Fruit fly (Drosophila melanogaster) whole organism, embryonic: ENCODE measurements around the gene EMC5.

ENCODE experiments used
- B-H2 ChIP-seq: fragments of 200-800 bp; sonication (Bioruptor generic); optimal IDR thresholded peaks from 2 replicates; lab custom pipeline; 2018; ENCODE audit warnings: missing biosample characterization, mild to moderate bottlenecking, missing genetic modification characterization
- BtbVII ChIP-seq: fragments of 200-800 bp; sonication (Bioruptor generic); optimal IDR thresholded peaks from 3 replicates; lab custom pipeline; 2017; ENCODE audit warnings: missing biosample characterization, mild to moderate bottlenecking, missing genetic modification characterization
- Bteb2 ChIP-seq: fragments of 200-800 bp; sonication (Bioruptor generic); optimal IDR thresholded peaks from 2 replicates; lab custom pipeline; 2016; ENCODE audit warnings: missing biosample characterization, missing genetic modification characterization
- CG10209 ChIP-seq: fragments of 200-800 bp; sonication (Bioruptor generic); optimal IDR thresholded peaks from 3 replicates; lab custom pipeline; 2017; ENCODE audit warnings: missing biosample characterization, mild to moderate bottlenecking, missing genetic modification characterization, missing genetic modification reagents
- CG10979 ChIP-seq: fragments of 200-800 bp; sonication (Bioruptor generic); optimal IDR thresholded peaks from 2 replicates; lab custom pipeline; 2018; ENCODE audit warnings: missing biosample characterization, mild to moderate bottlenecking, missing genetic modification characterization, moderate library complexity
- CG12769 ChIP-seq: fragments of 200-800 bp; sonication (Bioruptor generic); optimal IDR thresholded peaks from 2 replicates; lab custom pipeline; 2019; ENCODE audit warnings: missing biosample characterization, mild to moderate bottlenecking, missing genetic modification characterization, moderate library complexity
- CG13287 ChIP-seq: fragments of 200-800 bp; sonication (Bioruptor generic); IDR thresholded peaks from 2 replicates; pipeline ENCODE4 v1.3.6; 2022; ENCODE audit warnings: missing biosample characterization, missing genetic modification characterization; ENCODE audit not compliant: partially characterized antibody
- CG16813 ChIP-seq: fragments of 200-800 bp; sonication (Bioruptor generic); IDR thresholded peaks from 3 replicates; pipeline ENCODE4 v1.3.6; 2022; ENCODE audit warnings: missing biosample characterization, missing genetic modification characterization; ENCODE audit not compliant: partially characterized antibody
- CG2116 ChIP-seq: fragments of 200-800 bp; sonication (Bioruptor generic); optimal IDR thresholded peaks from 3 replicates; lab custom pipeline; 2018; ENCODE audit warnings: missing biosample characterization, mild to moderate bottlenecking, missing genetic modification characterization
- CG2120 ChIP-seq: fragments of 200-800 bp; sonication (Bioruptor generic); optimal IDR thresholded peaks from 3 replicates; lab custom pipeline; 2016; ENCODE audit warnings: missing biosample characterization, missing genetic modification characterization
- CG2202 ChIP-seq: fragments of 200-800 bp; sonication (Bioruptor generic); optimal IDR thresholded peaks from 2 replicates; lab custom pipeline; 2018; ENCODE audit warnings: missing biosample characterization, mild to moderate bottlenecking, missing genetic modification characterization
- CG30403 ChIP-seq: fragments of 200-800 bp; sonication (Bioruptor generic); optimal IDR thresholded peaks from 3 replicates; lab custom pipeline; 2016; ENCODE audit warnings: missing biosample characterization, missing genetic modification characterization
- CG30431 ChIP-seq: fragments of 200-800 bp; sonication (Bioruptor generic); optimal IDR thresholded peaks from 2 replicates; lab custom pipeline; 2017; ENCODE audit warnings: missing biosample characterization, missing genetic modification characterization
- CG4854 ChIP-seq: fragments of 200-800 bp; sonication (Bioruptor generic); optimal IDR thresholded peaks from 2 replicates; lab custom pipeline; 2016; ENCODE audit warnings: missing biosample characterization, missing genetic modification characterization, inconsistent platforms
- CG6175 ChIP-seq: fragments of 200-800 bp; sonication (Bioruptor generic); IDR thresholded peaks from 3 replicates; pipeline ENCODE4 v1.3.6; 2022; ENCODE audit warnings: missing biosample characterization, missing genetic modification characterization
- CG6765 ChIP-seq: fragments of 200-800 bp; sonication (Bioruptor generic); optimal IDR thresholded peaks from 3 replicates; lab custom pipeline; 2017; ENCODE audit warnings: missing biosample characterization, mild to moderate bottlenecking, missing genetic modification characterization
- CG8359 ChIP-seq: fragments of 200-800 bp; sonication (Bioruptor generic); optimal IDR thresholded peaks from 2 replicates; lab custom pipeline; 2017; ENCODE audit warnings: missing biosample characterization, mild to moderate bottlenecking, missing genetic modification characterization, borderline replicate concordance
- CG8478 ChIP-seq: fragments of >200 bp; optimal IDR thresholded peaks from 2 replicates; lab custom pipeline; 2018
- CG8924 ChIP-seq: fragments of 200-800 bp; optimal IDR thresholded peaks from 3 replicates; lab custom pipeline; 2019; ENCODE audit warnings: missing biosample characterization, mild to moderate bottlenecking, missing genetic modification characterization, moderate library complexity
- CTCF ChIP-seq: fragments of 200-800 bp; sonication (Bioruptor generic); optimal IDR thresholded peaks from 2 replicates; lab custom pipeline; 2017; ENCODE audit warnings: missing biosample characterization, mild to moderate bottlenecking, missing genetic modification characterization, moderate library complexity
- CoRest ChIP-seq: fragments of 200-800 bp; sonication (Bioruptor generic); optimal IDR thresholded peaks from 3 replicates; lab custom pipeline; 2018; ENCODE audit warnings: missing biosample characterization, mild to moderate bottlenecking, missing genetic modification characterization, moderate library complexity
- Dbx ChIP-seq: fragments of 200-800 bp; sonication (Bioruptor generic); IDR thresholded peaks from 3 replicates; pipeline ENCODE4 v1.3.6; 2022; ENCODE audit warnings: missing biosample characterization, missing genetic modification characterization
- Drgx ChIP-seq: fragments of 200-800 bp; sonication (Bioruptor generic); IDR thresholded peaks from 2 replicates; pipeline ENCODE4 v1.3.6; 2022; ENCODE audit warnings: missing biosample characterization, missing genetic modification characterization
- E2f1 ChIP-seq: fragments of 200-800 bp; sonication (Bioruptor generic); IDR thresholded peaks from 2 replicates; pipeline ENCODE4 v1.3.6; 2022; ENCODE audit warnings: missing biosample characterization, missing genetic modification characterization
- Hr3 ChIP-seq: fragments of 200-800 bp; sonication (Bioruptor generic); optimal IDR thresholded peaks from 3 replicates; lab custom pipeline; 2016; ENCODE audit warnings: missing biosample characterization, missing genetic modification characterization
- MBD-R2 ChIP-seq: fragments of 200-800 bp; sonication (Bioruptor generic); IDR thresholded peaks from 2 replicates; pipeline ENCODE4 v1.3.6; 2022; ENCODE audit warnings: missing biosample characterization, missing genetic modification characterization
- NC2α ChIP-seq: fragments of 200-800 bp; sonication (Bioruptor generic); optimal IDR thresholded peaks from 2 replicates; lab custom pipeline; 2016; ENCODE audit warnings: missing biosample characterization, missing genetic modification characterization
- NFAT ChIP-seq: fragments of 200-800 bp; sonication (Bioruptor generic); IDR thresholded peaks from 2 replicates; pipeline ENCODE4 v1.3.6; 2022; ENCODE audit warnings: missing biosample characterization, missing genetic modification characterization
- Nf-YA ChIP-seq: fragments of 200-800 bp; sonication (Bioruptor generic); IDR thresholded peaks from 2 replicates; pipeline ENCODE4 v1.3.6; 2022; ENCODE audit warnings: missing biosample characterization, missing genetic modification characterization
- Sox102F ChIP-seq: fragments of 200-800 bp; sonication (Bioruptor generic); optimal IDR thresholded peaks from 2 replicates; lab custom pipeline; 2018; ENCODE audit warnings: missing biosample characterization, mild to moderate bottlenecking, missing genetic modification characterization, moderate library complexity
- TFAM ChIP-seq: fragments of 200-800 bp; sonication (Bioruptor generic); optimal IDR thresholded peaks from 2 replicates; lab custom pipeline; 2017; ENCODE audit warnings: missing biosample characterization, missing genetic modification characterization, inconsistent platforms
- ab ChIP-seq: fragments of 200-800 bp; sonication (Bioruptor generic); optimal IDR thresholded peaks from 2 replicates; lab custom pipeline; 2016; ENCODE audit warnings: missing biosample characterization, missing genetic modification characterization
- ara ChIP-seq: fragments of 200-800 bp; sonication (Bioruptor generic); IDR thresholded peaks from 2 replicates; pipeline ENCODE4 v1.3.6; 2022; ENCODE audit warnings: missing biosample characterization, missing genetic modification characterization
- bbx ChIP-seq: fragments of 200-800 bp; sonication (Bioruptor generic); IDR thresholded peaks from 2 replicates; pipeline ENCODE4 v1.3.6; 2022; ENCODE audit warnings: missing biosample characterization, missing genetic modification characterization; ENCODE audit not compliant: partially characterized antibody
- bsh ChIP-seq, 2 experiments: fragments of 200-800 bp; sonication (Bioruptor generic); optimal IDR thresholded peaks; 2 replicates each; lab custom pipeline; 2017 to 2018; ENCODE audit warnings: mild to moderate bottlenecking in 2 of 2, missing biosample characterization in 2 of 2, missing genetic modification characterization in 2 of 2, moderate library complexity in 1 of 2
- cato ChIP-seq: fragments of 200-800 bp; sonication (Bioruptor generic); optimal IDR thresholded peaks from 2 replicates; lab custom pipeline; 2016; ENCODE audit warnings: missing biosample characterization, missing genetic modification characterization, borderline replicate concordance
- chinmo ChIP-seq: fragments of 200-800 bp; sonication (Bioruptor generic); IDR thresholded peaks from 4 replicates; pipeline ENCODE4 v1.3.6; 2022; ENCODE audit warnings: missing biosample characterization, missing genetic modification characterization; ENCODE audit not compliant: partially characterized antibody
- crol ChIP-seq: fragments of 200-800 bp; sonication (Bioruptor generic); IDR thresholded peaks from 2 replicates; pipeline ENCODE4 v1.3.6; 2022; ENCODE audit warnings: missing biosample characterization, missing genetic modification characterization
- dmrt99B ChIP-seq: fragments of 200-800 bp; sonication (Bioruptor generic); optimal IDR thresholded peaks from 2 replicates; lab custom pipeline; 2018; ENCODE audit warnings: missing biosample characterization, mild to moderate bottlenecking, missing genetic modification characterization, moderate library complexity
- dpn ChIP-seq, 2 experiments: fragments of 200-800 bp; sonication (Bioruptor generic); optimal IDR thresholded peaks; 3 replicates each; lab custom pipeline; 2016; ENCODE audit warnings: missing biosample characterization in 2 of 2, missing genetic modification characterization in 2 of 2
- gem ChIP-seq: fragments of 200-800 bp; sonication (Bioruptor generic); optimal IDR thresholded peaks from 2 replicates; lab custom pipeline; 2019; ENCODE audit warnings: missing biosample characterization, mild to moderate bottlenecking, missing genetic modification characterization, moderate library complexity
- gfzf ChIP-seq: fragments of 200-800 bp; sonication (Bioruptor generic); optimal IDR thresholded peaks from 2 replicates; lab custom pipeline; 2016; ENCODE audit warnings: missing biosample characterization, mild to moderate bottlenecking, missing genetic modification characterization, moderate library complexity
- lilli ChIP-seq: fragments of 200-800 bp; sonication (Bioruptor generic); optimal IDR thresholded peaks from 3 replicates; lab custom pipeline; 2016; ENCODE audit warnings: missing biosample characterization, missing genetic modification characterization
- lola ChIP-seq, 3 experiments: fragments of >200 bp in 2 of 3; fragments of 200-800 bp in 1 of 3; sonication (Bioruptor generic) in 1 of 3; optimal IDR thresholded peaks; 2 replicates each; lab custom pipeline; 2017 to 2019; ENCODE audit warnings: missing biosample characterization in 3 of 3, missing genetic modification characterization in 3 of 3, mild to moderate bottlenecking in 1 of 3, moderate library complexity in 1 of 3
- mam ChIP-seq: fragments of 200-800 bp; sonication (Bioruptor generic); optimal IDR thresholded peaks from 3 replicates; lab custom pipeline; 2016; ENCODE audit warnings: missing biosample characterization, missing genetic modification characterization
- phol ChIP-seq: fragments of 200-800 bp; sonication (Bioruptor generic); optimal IDR thresholded peaks from 3 replicates; lab custom pipeline; 2018; ENCODE audit warnings: missing biosample characterization, mild to moderate bottlenecking, missing genetic modification characterization, moderate library complexity
- pzg ChIP-seq: fragments of 200-800 bp; sonication (Bioruptor generic); optimal IDR thresholded peaks from 3 replicates; lab custom pipeline; 2018; ENCODE audit warnings: missing biosample characterization, mild to moderate bottlenecking, missing genetic modification characterization, moderate library complexity
- salm ChIP-seq: fragments of 200-800 bp; sonication (Bioruptor generic); optimal IDR thresholded peaks from 2 replicates; lab custom pipeline; 2018; ENCODE audit warnings: missing biosample characterization, mild to moderate bottlenecking, missing genetic modification characterization
- sens ChIP-seq: fragments of 200-800 bp; sonication (Bioruptor generic); peaks from one replicate; lab custom pipeline; 2016; ENCODE audit warnings: missing biosample characterization, missing genetic modification characterization
- sqz ChIP-seq: fragments of 200-800 bp; sonication (Bioruptor generic); optimal IDR thresholded peaks from 3 replicates; lab custom pipeline; 2018; ENCODE audit warnings: missing biosample characterization, mild to moderate bottlenecking, missing genetic modification characterization

Gene EMC5

dm6 chr2L:19036105-19036714 is 48.7 kb downstream of the EMC5 start:
- TF ChIP-seq pzg (no peak), dmrt99B (tag; lab: Kevin White, UChicago) (peak; percentile 4), bbx (0 out of 2 replicates have a peak, but pooled peaks have one; percentile 14), MBD-R2 (GFP tag; lab: Robert Waterston, UW) (peak; percentile 15; the same call in 1 of the 2 replicates), sens (peak; percentile 81), ara (GFP tag; lab: Robert Waterston, UW) (no peak), ab (GFP tag; lab: Kevin White, UChicago) (no peak), cato (no peak), Bteb2 (no peak), CG12769 (tag; lab: Kevin White, UChicago) (peak; percentile 91), CG6765 (GFP tag; lab: Kevin White, UChicago) (no peak), CG8359 (GFP tag; lab: Kevin White, UChicago) (no peak), CG4854 (GFP tag; lab: Kevin White, UChicago) (no peak), CG30431 (GFP tag; lab: Kevin White, UChicago) (no peak), NFAT (GFP tag; lab: Robert Waterston, UW) (0 out of 2 replicates have a peak, but pooled peaks have one; percentile 14), CG2116 (GFP tag; lab: Kevin White, UChicago) (no peak), Drgx (peak; percentile 6; the same call in 1 of the 2 replicates), CG8478 (lab: Kevin White, UChicago) (no peak), CG13287 (GFP tag; lab: Robert Waterston, UW) (no peak), CG2120 (GFP tag; lab: Kevin White, UChicago) (peak; percentile 39), bsh (GFP tag; optimal IDR thresholded peaks at IDR 0.05; lab: Kevin White, UChicago) (no peak), CTCF (no peak), CoRest (peak; percentile 49), CG6175 (GFP tag; lab: Robert Waterston, UW) (0 out of 3 replicates have a peak, but pooled peaks have one; percentile 21), CG30403 (peak; percentile 41), TFAM (GFP tag; lab: Kevin White, UChicago) (no peak), E2f1 (GFP tag; lab: Robert Waterston, UW) (no peak), CG2202 (tag; lab: Kevin White, UChicago) (no peak), CG10979 (peak; percentile 2), Dbx (GFP tag; lab: Robert Waterston, UW) (peak; percentile 39; the same call in 1 of the 3 replicates), Sox102F (peak; percentile 34), chinmo (0 out of 4 replicates have a peak, but pooled peaks have one; percentile 48), gfzf (no peak), CG8924 (tag; lab: Kevin White, UChicago) (no peak), phol (tag; lab: Kevin White, UChicago) (no peak), Nf-YA (no peak), CG16813 (GFP tag; lab: Robert Waterston, UW) (no peak), lola (GFP tag; optimal IDR thresholded peaks at IDR 0.05; lab: Kevin White, UChicago) (no peak), crol (GFP tag; lab: Robert Waterston, UW) (peak; percentile 90), dpn (GFP tag; optimal IDR thresholded peaks at IDR 0.05; lab: Kevin White, UChicago) (peak in 1 of 2 experiments; percentile 8), mam (GFP tag; lab: Kevin White, UChicago) (no peak), lilli (GFP tag; lab: Kevin White, UChicago) (peak; percentile 26), NC2α (no peak), sqz (no peak), gem (tag; lab: Kevin White, UChicago) (peak; percentile 45), BtbVII (GFP tag; lab: Kevin White, UChicago) (no peak), B-H2 (GFP tag; lab: Kevin White, UChicago) (no peak), CG10209 (GFP tag; lab: Kevin White, UChicago) (peak; percentile 15), Hr3 (GFP tag; lab: Kevin White, UChicago) (no peak), salm (no peak)
